Worm (Caenorhabditis elegans) whole organism, L3 larva: Measurements from ENCODE around the gene Y69A2AR.47.

Source experiments
- ZK546.5 ChIP-seq: sonication (generic microtip); optimal IDR thresholded peaks from 2 replicates; lab custom pipeline; 2017; ENCODE audit warnings: missing biosample characterization, missing genetic modification characterization
- aly-2 ChIP-seq: fragments of 150-350 bp; optimal IDR thresholded peaks from 2 replicates; lab custom pipeline; 2014; ENCODE audit warnings: missing biosample characterization, missing genetic modification characterization
- elt-1 ChIP-seq: fragments of 150-350 bp; optimal IDR thresholded peaks from 2 replicates; lab custom pipeline; 2014; ENCODE audit warnings: missing biosample characterization, missing genetic modification characterization
- fkh-10 ChIP-seq: sonication (generic microtip); optimal IDR thresholded peaks from 2 replicates; lab custom pipeline; 2017; ENCODE audit warnings: missing biosample characterization, missing genetic modification reagents, missing genetic modification characterization
- fkh-2 ChIP-seq: fragments of 150-350 bp; optimal IDR thresholded peaks from 2 replicates; lab custom pipeline; 2014; ENCODE audit warnings: missing biosample characterization, missing genetic modification reagents, missing genetic modification characterization
- nhr-28 ChIP-seq: fragments of 150-350 bp; optimal IDR thresholded peaks from 2 replicates; lab custom pipeline; 2014; ENCODE audit warnings: missing biosample characterization, missing genetic modification characterization
- nhr-76 ChIP-seq: fragments of 150-350 bp; sonication (generic microtip); optimal IDR thresholded peaks from 5 replicates; lab custom pipeline; 2014; ENCODE audit warnings: missing biosample characterization, missing genetic modification characterization
- pqm-1 ChIP-seq: fragments of 150-350 bp; optimal IDR thresholded peaks from 2 replicates; lab custom pipeline; 2017; ENCODE audit warnings: missing biosample characterization, missing genetic modification characterization, inconsistent platforms

- TF ChIP-seq nhr-76 (tag; lab: Kevin White, UChicago) (no peak), aly-2 (no peak), pqm-1 (tag; lab: Kevin White, UChicago) (no peak), elt-1 (tag; lab: Kevin White, UChicago) (no peak), fkh-10 (GFP tag; lab: Kevin White, UChicago) (no peak), fkh-2 (tag; lab: Kevin White, UChicago) (no peak), ZK546.5 (tag; lab: Kevin White, UChicago) (no peak), nhr-28 (tag; lab: Kevin White, UChicago) (no peak)
These were observed 16.0 kb upstream of the Y69A2AR.47 start, which contains the start of gene nhr-242 for ce11 chrIV:2581483-2581882.
